Fruit fly (Drosophila melanogaster) whole organism, embryonic: ENCODE data around the gene Cubn.

ENCODE experiments used
- CG10543 ChIP-seq: fragments of 200-800 bp; sonication (Bioruptor generic); optimal IDR thresholded peaks from 3 replicates; lab custom pipeline; 2017; ENCODE audit warnings: missing biosample characterization, mild to moderate bottlenecking, missing genetic modification characterization, moderate library complexity
- CG11247 ChIP-seq: fragments of 200-800 bp; sonication (Bioruptor generic); IDR thresholded peaks from 2 replicates; pipeline ENCODE4 v1.3.6; 2022; ENCODE audit warnings: missing biosample characterization, missing genetic modification characterization
- CG11696 ChIP-seq: fragments of 200-800 bp; sonication (Bioruptor generic); IDR thresholded peaks from 2 replicates; pipeline ENCODE4 v1.3.6; 2022; ENCODE audit warnings: missing biosample characterization, missing genetic modification characterization
- CG12155 ChIP-seq: fragments of 200-800 bp; sonication (Bioruptor generic); optimal IDR thresholded peaks from 3 replicates; lab custom pipeline; 2016; ENCODE audit warnings: missing biosample characterization, missing genetic modification characterization
- CG12236 ChIP-seq: fragments of 200-800 bp; sonication (Bioruptor generic); optimal IDR thresholded peaks from 2 replicates; lab custom pipeline; 2016; ENCODE audit warnings: missing biosample characterization, missing genetic modification characterization
- CG13424 ChIP-seq: fragments of 200-800 bp; sonication (Bioruptor generic); optimal IDR thresholded peaks from 2 replicates; lab custom pipeline; 2019; ENCODE audit warnings: missing biosample characterization, mild to moderate bottlenecking, missing genetic modification characterization, moderate library complexity
- CG14667 ChIP-seq: fragments of 200-800 bp; sonication (Bioruptor generic); IDR thresholded peaks from 2 replicates; pipeline ENCODE4 v1.3.6; 2022; ENCODE audit warnings: missing biosample characterization, missing genetic modification characterization
- CG14860 ChIP-seq: fragments of 200-800 bp; sonication (Bioruptor generic); IDR thresholded peaks from 3 replicates; pipeline ENCODE4 v1.3.6; 2022; ENCODE audit warnings: missing biosample characterization, missing genetic modification characterization; ENCODE audit not compliant: partially characterized antibody
- CG14965 ChIP-seq: fragments of 200-800 bp; sonication (Bioruptor generic); optimal IDR thresholded peaks from 2 replicates; lab custom pipeline; 2016; ENCODE audit warnings: missing biosample characterization, missing genetic modification characterization, borderline replicate concordance
- CG15073 ChIP-seq: fragments of 200-800 bp; sonication (Bioruptor generic); optimal IDR thresholded peaks from 2 replicates; lab custom pipeline; 2016; ENCODE audit warnings: missing biosample characterization, missing genetic modification characterization
- CG1792 ChIP-seq: fragments of 200-800 bp; sonication (Bioruptor generic); optimal IDR thresholded peaks from 2 replicates; lab custom pipeline; 2016; ENCODE audit warnings: missing biosample characterization, missing genetic modification characterization
- CG2199 ChIP-seq: fragments of 200-800 bp; sonication (Bioruptor generic); IDR thresholded peaks from 3 replicates; pipeline ENCODE4 v1.3.6; 2022; ENCODE audit warnings: missing biosample characterization, missing genetic modification characterization
- CG2678 ChIP-seq: fragments of 200-800 bp; sonication (Bioruptor generic); optimal IDR thresholded peaks from 3 replicates; lab custom pipeline; 2019; ENCODE audit warnings: missing biosample characterization, mild to moderate bottlenecking, missing genetic modification characterization, moderate library complexity
- CG3281 ChIP-seq: fragments of 200-800 bp; sonication (Bioruptor generic); optimal IDR thresholded peaks from 3 replicates; lab custom pipeline; 2017; ENCODE audit warnings: missing biosample characterization, mild to moderate bottlenecking, missing genetic modification characterization
- CG6272 ChIP-seq: fragments of 200-800 bp; sonication (Bioruptor generic); IDR thresholded peaks from 2 replicates; pipeline ENCODE4 v1.3.6; 2022; ENCODE audit warnings: missing biosample characterization, missing genetic modification characterization
- CG8944 ChIP-seq: fragments of 200-800 bp; sonication (Bioruptor generic); optimal IDR thresholded peaks from 3 replicates; lab custom pipeline; 2016; ENCODE audit warnings: missing biosample characterization, missing genetic modification characterization
- CG9797 ChIP-seq: fragments of 200-800 bp; sonication (Bioruptor generic); optimal IDR thresholded peaks from 3 replicates; lab custom pipeline; 2018; ENCODE audit warnings: missing biosample characterization, mild to moderate bottlenecking, missing genetic modification characterization
- Dll ChIP-seq: fragments of 200-800 bp; sonication (Bioruptor generic); IDR thresholded peaks from 4 replicates; pipeline ENCODE4 v1.3.6; 2022; ENCODE audit warnings: missing biosample characterization, missing genetic modification characterization; ENCODE audit not compliant: partially characterized antibody
- Dp ChIP-seq: fragments of 200-800 bp; sonication (Bioruptor generic); optimal IDR thresholded peaks from 2 replicates; lab custom pipeline; 2018; ENCODE audit warnings: missing biosample characterization, mild to moderate bottlenecking, missing genetic modification characterization, moderate library complexity
- ERR ChIP-seq: fragments of 200-800 bp; sonication (Bioruptor generic); optimal IDR thresholded peaks from 2 replicates; lab custom pipeline; 2016; ENCODE audit warnings: missing biosample characterization, missing genetic modification characterization
- Eip74EF ChIP-seq, 2 experiments: fragments of 200-800 bp in 1 of 2; fragments of >200 bp in 1 of 2; sonication (Bioruptor generic) in 1 of 2; optimal IDR thresholded peaks; 2 replicates each; lab custom pipeline; 2017 to 2019; ENCODE audit warnings: missing biosample characterization in 2 of 2, missing genetic modification characterization in 2 of 2, mild to moderate bottlenecking in 1 of 2, moderate library complexity in 1 of 2
- Fer1 ChIP-seq: fragments of 200-800 bp; sonication (Bioruptor generic); optimal IDR thresholded peaks from 2 replicates; lab custom pipeline; 2017; ENCODE audit warnings: missing biosample characterization, mild to moderate bottlenecking, missing genetic modification characterization
- Hey ChIP-seq: fragments of 200-800 bp; sonication (Bioruptor generic); optimal IDR thresholded peaks from 3 replicates; lab custom pipeline; 2018; ENCODE audit warnings: missing biosample characterization, mild to moderate bottlenecking, missing genetic modification characterization
- Kr ChIP-seq: fragments of 200-800 bp; sonication (Bioruptor generic); optimal IDR thresholded peaks from 2 replicates; lab custom pipeline; 2017; ENCODE audit warnings: missing biosample characterization, mild to moderate bottlenecking, missing genetic modification characterization
- Mrtf ChIP-seq: fragments of 200-800 bp; sonication (Bioruptor generic); IDR thresholded peaks from 3 replicates; pipeline ENCODE4 v1.3.6; 2022; ENCODE audit warnings: missing biosample characterization, missing genetic modification characterization
- Optix ChIP-seq: fragments of 200-800 bp; sonication (Bioruptor generic); IDR thresholded peaks from 3 replicates; pipeline ENCODE4 v1.3.6; 2022; ENCODE audit warnings: missing biosample characterization, missing genetic modification characterization
- Rfx ChIP-seq: fragments of 200-800 bp; sonication (Bioruptor generic); IDR thresholded peaks from 2 replicates; pipeline ENCODE4 v1.3.6; 2022; ENCODE audit warnings: missing biosample characterization, missing genetic modification characterization
- Sry-β ChIP-seq: fragments of 200-800 bp; sonication (Bioruptor generic); optimal IDR thresholded peaks from 2 replicates; lab custom pipeline; 2018; ENCODE audit warnings: missing biosample characterization, mild to moderate bottlenecking, missing genetic modification characterization, moderate library complexity
- bowl ChIP-seq: fragments of 200-800 bp; sonication (Bioruptor generic); IDR thresholded peaks from 2 replicates; pipeline ENCODE4 v1.3.6; 2022; ENCODE audit warnings: missing biosample characterization, missing genetic modification characterization
- cad ChIP-seq: fragments of >200 bp; optimal IDR thresholded peaks from 2 replicates; lab custom pipeline; 2017; ENCODE audit warnings: missing biosample characterization, missing genetic modification characterization
- ems ChIP-seq: fragments of 200-800 bp; sonication (Bioruptor generic); optimal IDR thresholded peaks from 3 replicates; lab custom pipeline; 2016; ENCODE audit warnings: missing biosample characterization, missing genetic modification characterization
- esg ChIP-seq: fragments of 200-800 bp; sonication (Bioruptor generic); conservative IDR thresholded peaks from 2 replicates; pipeline ENCODE4 v1.3.6; 2022; ENCODE audit warnings: missing biosample characterization, missing genetic modification characterization
- fd3F ChIP-seq: fragments of 200-800 bp; sonication (Bioruptor generic); optimal IDR thresholded peaks from 2 replicates; lab custom pipeline; 2018; ENCODE audit warnings: missing biosample characterization, mild to moderate bottlenecking, missing genetic modification characterization, moderate library complexity
- ftz-f1 ChIP-seq: fragments of 200-800 bp; sonication (Bioruptor generic); optimal IDR thresholded peaks from 2 replicates; lab custom pipeline; 2016; ENCODE audit warnings: missing biosample characterization, missing genetic modification characterization
- fu2 ChIP-seq: fragments of 200-800 bp; sonication (Bioruptor generic); optimal IDR thresholded peaks from 2 replicates; lab custom pipeline; 2016; ENCODE audit warnings: missing biosample characterization, missing genetic modification characterization
- gem ChIP-seq: fragments of 200-800 bp; sonication (Bioruptor generic); optimal IDR thresholded peaks from 2 replicates; lab custom pipeline; 2019; ENCODE audit warnings: missing biosample characterization, mild to moderate bottlenecking, missing genetic modification characterization, moderate library complexity
- jigr1 ChIP-seq: fragments of 200-800 bp; sonication (Bioruptor generic); IDR thresholded peaks from 3 replicates; pipeline ENCODE4 v1.3.6; 2022; ENCODE audit warnings: missing biosample characterization, missing genetic modification characterization
- jumu ChIP-seq: fragments of 200-800 bp; sonication (Bioruptor generic); optimal IDR thresholded peaks from 3 replicates; lab custom pipeline; 2016; ENCODE audit warnings: missing biosample characterization, missing genetic modification characterization
- knrl ChIP-seq: fragments of 200-800 bp; sonication (Bioruptor generic); IDR thresholded peaks from 3 replicates; pipeline ENCODE4 v1.3.6; 2022; ENCODE audit warnings: missing biosample characterization, missing genetic modification characterization; ENCODE audit not compliant: partially characterized antibody
- lilli ChIP-seq: fragments of 200-800 bp; sonication (Bioruptor generic); optimal IDR thresholded peaks from 3 replicates; lab custom pipeline; 2016; ENCODE audit warnings: missing biosample characterization, missing genetic modification characterization
- mld ChIP-seq: fragments of 200-800 bp; sonication (Bioruptor generic); IDR thresholded peaks from 3 replicates; pipeline ENCODE4 v1.3.6; 2022; ENCODE audit warnings: missing biosample characterization, missing genetic modification characterization; ENCODE audit not compliant: partially characterized antibody
- odd ChIP-seq: fragments of 200-800 bp; sonication (Bioruptor generic); optimal IDR thresholded peaks from 2 replicates; lab custom pipeline; 2017; ENCODE audit warnings: missing biosample characterization, mild to moderate bottlenecking, missing genetic modification characterization
- pnt ChIP-seq: fragments of 200-800 bp; sonication (Bioruptor generic); optimal IDR thresholded peaks from 3 replicates; lab custom pipeline; 2016; ENCODE audit warnings: missing biosample characterization, missing genetic modification characterization
- ttk ChIP-seq: fragments of 200-800 bp; sonication (Bioruptor generic); IDR thresholded peaks from 2 replicates; pipeline ENCODE4 v2.1.2; 2022; ENCODE audit warnings: missing biosample characterization, missing genetic modification characterization
- unpg ChIP-seq: fragments of 200-800 bp; sonication (Bioruptor generic); optimal IDR thresholded peaks from 3 replicates; lab custom pipeline; 2018; ENCODE audit warnings: missing biosample characterization, mild to moderate bottlenecking, missing genetic modification characterization, moderate library complexity
- usp ChIP-seq: fragments of >200 bp; optimal IDR thresholded peaks from 2 replicates; lab custom pipeline; 2017; ENCODE audit warnings: missing biosample characterization, missing genetic modification characterization
- vnd ChIP-seq: fragments of 200-800 bp; sonication (Bioruptor generic); IDR thresholded peaks from 3 replicates; pipeline ENCODE4 v1.3.6; 2022; ENCODE audit warnings: missing biosample characterization, missing genetic modification characterization; ENCODE audit not compliant: partially characterized antibody
- wdn ChIP-seq: fragments of 200-800 bp; sonication (Bioruptor generic); IDR thresholded peaks from 2 replicates; pipeline ENCODE4 v1.3.6; 2022; ENCODE audit warnings: missing biosample characterization, missing genetic modification characterization
- yki ChIP-seq: fragments of >200 bp; optimal IDR thresholded peaks from 3 replicates; lab custom pipeline; 2018

The Cubn gene

dm6 chrX:9553545-9554320 lies 17.4 kb downstream of the Cubn start (continued):
- peak; percentile 48 for TF ChIP-seq Hey
- TF ChIP-seq yki (lab: Kevin White, UChicago), result no peak
- peak; percentile 67 for TF ChIP-seq CG8944 (GFP tag; lab: Kevin White, UChicago)
- TF ChIP-seq knrl (GFP tag; lab: Robert Waterston, UW), result 0 out of 3 replicates have a peak, but pooled peaks have one; percentile 19
- peak; percentile 79 for TF ChIP-seq Mrtf (GFP tag; lab: Robert Waterston, UW)
- peak; percentile 51 for TF ChIP-seq pnt (GFP tag; lab: Kevin White, UChicago)
- peak; percentile 63 for TF ChIP-seq CG12236 (GFP tag; lab: Kevin White, UChicago)
- 0 out of 3 replicates have a peak, but pooled peaks have one; percentile 46 for TF ChIP-seq vnd (GFP tag; lab: Robert Waterston, UW)
- peak; percentile 90 for TF ChIP-seq lilli (GFP tag; lab: Kevin White, UChicago)
- TF ChIP-seq cad (GFP tag; lab: Kevin White, UChicago), result no peak
- peak; percentile 47 for TF ChIP-seq ERR (GFP tag; lab: Kevin White, UChicago)
- peak; percentile 32 for TF ChIP-seq CG1792 (GFP tag; lab: Kevin White, UChicago)
- TF ChIP-seq CG6272, result peak; percentile 82
- TF ChIP-seq esg, result peak; percentile 80
- TF ChIP-seq CG14860 (GFP tag; lab: Robert Waterston, UW), result no peak
- TF ChIP-seq CG14965 (GFP tag; lab: Kevin White, UChicago), result no peak
- 0 out of 2 replicates have a peak, but pooled peaks have one; percentile 39 for TF ChIP-seq CG11696 (GFP tag; lab: Robert Waterston, UW)
- peak; percentile 92 for TF ChIP-seq Sry-β (GFP tag; lab: Kevin White, UChicago)
- peak; percentile 61; the same call in 1 of the 3 replicates for TF ChIP-seq CG2199 (GFP tag; lab: Robert Waterston, UW)
- peak; percentile 92 for TF ChIP-seq unpg (GFP tag; lab: Kevin White, UChicago)
- peak; percentile 85 for TF ChIP-seq ttk
- TF ChIP-seq CG15073 (GFP tag; lab: Kevin White, UChicago), result peak; percentile 46
- peak; percentile 92 for TF ChIP-seq CG13424 (tag; lab: Kevin White, UChicago)
- peak; percentile 92 for TF ChIP-seq CG10543 (GFP tag; lab: Kevin White, UChicago)
- TF ChIP-seq odd (GFP tag; lab: Kevin White, UChicago), result peak; percentile 81
- peak in 1 of 2 experiments; percentile 72 for TF ChIP-seq Eip74EF (GFP tag; optimal IDR thresholded peaks at IDR 0.05; lab: Kevin White, UChicago)
- TF ChIP-seq Dll (GFP tag; lab: Robert Waterston, UW), result no peak; the same call in 3 of the 4 replicates
- TF ChIP-seq jigr1 (GFP tag; lab: Robert Waterston, UW), result peak; percentile 58; the same call in 1 of the 3 replicates
- TF ChIP-seq CG11247, result peak; percentile 76
- peak; percentile 89 for TF ChIP-seq Fer1 (GFP tag; lab: Kevin White, UChicago)
- peak; percentile 61 for TF ChIP-seq wdn (GFP tag; lab: Robert Waterston, UW)
- peak; percentile 80 for TF ChIP-seq CG14667 (GFP tag; lab: Robert Waterston, UW)
- TF ChIP-seq CG2678, result peak; percentile 92
- TF ChIP-seq CG9797 (GFP tag; lab: Kevin White, UChicago), result peak; percentile 28
- TF ChIP-seq ems, result peak; percentile 77
- TF ChIP-seq Kr (GFP tag; lab: Kevin White, UChicago), result no peak
- no peak for TF ChIP-seq ftz-f1 (GFP tag; lab: Kevin White, UChicago)
- peak; percentile 8 for TF ChIP-seq Dp
- peak; percentile 53 for TF ChIP-seq jumu (GFP tag; lab: Kevin White, UChicago)
- TF ChIP-seq fd3F, result peak; percentile 82
- no peak for TF ChIP-seq mld (GFP tag; lab: Robert Waterston, UW)
- TF ChIP-seq CG12155 (GFP tag; lab: Kevin White, UChicago), result peak; percentile 87
- peak; percentile 86 for TF ChIP-seq CG3281 (GFP tag; lab: Kevin White, UChicago)
- TF ChIP-seq Optix (GFP tag; lab: Robert Waterston, UW), result peak; percentile 83; the same call in 2 of the 3 replicates
- TF ChIP-seq Rfx (GFP tag; lab: Robert Waterston, UW), result peak; percentile 92
- TF ChIP-seq usp (GFP tag; lab: Kevin White, UChicago), result no peak
- no peak; the same call in 1 of the 2 replicates for TF ChIP-seq bowl
- peak; percentile 94 for TF ChIP-seq gem (tag; lab: Kevin White, UChicago)
- peak; percentile 54 for TF ChIP-seq fu2 (GFP tag; lab: Kevin White, UChicago)
